Fruit fly (Drosophila melanogaster) whole organism, embryonic: ENCODE measurements around the gene fw.

Source experiments
- Bgb ChIP-seq: fragments of 200-800 bp; sonication (Bioruptor generic); IDR thresholded peaks from 2 replicates; pipeline ENCODE4 v1.3.6; 2022; ENCODE audit warnings: missing biosample characterization, missing genetic modification characterization; ENCODE audit not compliant: partially characterized antibody
- CG10267 ChIP-seq: fragments of 200-800 bp; sonication (Bioruptor generic); optimal IDR thresholded peaks from 2 replicates; lab custom pipeline; 2018; ENCODE audit warnings: missing biosample characterization, mild to moderate bottlenecking, missing genetic modification characterization, moderate library complexity
- CG11696 ChIP-seq: fragments of 200-800 bp; sonication (Bioruptor generic); IDR thresholded peaks from 2 replicates; pipeline ENCODE4 v1.3.6; 2022; ENCODE audit warnings: missing biosample characterization, missing genetic modification characterization
- CG15514 ChIP-seq: fragments of 200-800 bp; sonication (Bioruptor generic); optimal IDR thresholded peaks from 3 replicates; lab custom pipeline; 2017; ENCODE audit warnings: missing biosample characterization, missing genetic modification characterization, mild to moderate bottlenecking, moderate library complexity, missing genetic modification reagents
- CG1602 ChIP-seq: fragments of 200-800 bp; sonication (Bioruptor generic); optimal IDR thresholded peaks from 3 replicates; lab custom pipeline; 2016; ENCODE audit warnings: missing biosample characterization, missing genetic modification characterization
- CG17186 ChIP-seq: fragments of 200-800 bp; sonication (Bioruptor generic); optimal IDR thresholded peaks from 3 replicates; lab custom pipeline; 2017; ENCODE audit warnings: missing biosample characterization, missing genetic modification reagents, missing genetic modification characterization
- CG17612 ChIP-seq: fragments of 200-800 bp; sonication (Bioruptor generic); IDR thresholded peaks from 2 replicates; pipeline ENCODE4 v1.3.6; 2022; ENCODE audit warnings: missing biosample characterization, missing genetic modification characterization
- CG33213 ChIP-seq: fragments of 200-800 bp; sonication (Bioruptor generic); optimal IDR thresholded peaks from 3 replicates; lab custom pipeline; 2016; ENCODE audit warnings: missing biosample characterization, missing genetic modification characterization
- CG3847 ChIP-seq: fragments of 200-800 bp; sonication (Bioruptor generic); IDR thresholded peaks from 2 replicates; pipeline ENCODE4 v1.3.6; 2022; ENCODE audit warnings: missing biosample characterization, missing genetic modification characterization
- CG6175 ChIP-seq: fragments of 200-800 bp; sonication (Bioruptor generic); IDR thresholded peaks from 3 replicates; pipeline ENCODE4 v1.3.6; 2022; ENCODE audit warnings: missing biosample characterization, missing genetic modification characterization
- CG6791 ChIP-seq: fragments of 200-800 bp; sonication (Bioruptor generic); IDR thresholded peaks from 3 replicates; pipeline ENCODE4 v1.3.6; 2022; ENCODE audit warnings: missing biosample characterization, missing genetic modification characterization; ENCODE audit not compliant: partially characterized antibody
- CG7987 ChIP-seq: fragments of 200-800 bp; sonication (Bioruptor generic); optimal IDR thresholded peaks from 2 replicates; lab custom pipeline; 2018; ENCODE audit warnings: missing biosample characterization, mild to moderate bottlenecking, missing genetic modification characterization, moderate library complexity
- CG8290 ChIP-seq, 3 experiments: fragments of 200-800 bp; sonication (Bioruptor generic); optimal IDR thresholded peaks; 2 replicates each; lab custom pipeline; 2016 to 2019; ENCODE audit warnings: missing biosample characterization in 3 of 3, missing genetic modification characterization in 3 of 3, mild to moderate bottlenecking in 2 of 3, moderate library complexity in 1 of 3
- CG8924 ChIP-seq: fragments of 200-800 bp; optimal IDR thresholded peaks from 3 replicates; lab custom pipeline; 2019; ENCODE audit warnings: missing biosample characterization, mild to moderate bottlenecking, missing genetic modification characterization, moderate library complexity
- CTCF ChIP-seq: fragments of 200-800 bp; sonication (Bioruptor generic); optimal IDR thresholded peaks from 2 replicates; lab custom pipeline; 2017; ENCODE audit warnings: missing biosample characterization, mild to moderate bottlenecking, missing genetic modification characterization, moderate library complexity
- Dp ChIP-seq: fragments of 200-800 bp; sonication (Bioruptor generic); optimal IDR thresholded peaks from 2 replicates; lab custom pipeline; 2018; ENCODE audit warnings: missing biosample characterization, mild to moderate bottlenecking, missing genetic modification characterization, moderate library complexity
- ERR ChIP-seq: fragments of 200-800 bp; sonication (Bioruptor generic); optimal IDR thresholded peaks from 2 replicates; lab custom pipeline; 2016; ENCODE audit warnings: missing biosample characterization, missing genetic modification characterization
- Ets65A ChIP-seq: fragments of 200-800 bp; sonication (Bioruptor generic); peaks from one replicate; lab custom pipeline; 2016; ENCODE audit warnings: missing biosample characterization, missing genetic modification characterization
- GATAe ChIP-seq: fragments of 200-800 bp; sonication (Bioruptor generic); conservative IDR thresholded peaks from 2 replicates; pipeline ENCODE4 v1.3.6; 2022; ENCODE audit warnings: missing biosample characterization, missing genetic modification characterization
- H15 ChIP-seq: fragments of 200-800 bp; sonication (Bioruptor generic); IDR thresholded peaks from 3 replicates; pipeline ENCODE4 v1.3.6; 2022; ENCODE audit warnings: missing biosample characterization, missing genetic modification characterization
- HmgD ChIP-seq: fragments of 200-800 bp; sonication (Bioruptor generic); optimal IDR thresholded peaks from 3 replicates; lab custom pipeline; 2016; ENCODE audit warnings: missing biosample characterization, missing genetic modification characterization
- Hr78 ChIP-seq, 2 experiments: fragments of 200-800 bp in 1 of 2; fragments of >200 bp in 1 of 2; sonication (Bioruptor generic) in 1 of 2; optimal IDR thresholded peaks; 2 replicates each; lab custom pipeline; 2017 to 2019; ENCODE audit warnings: missing biosample characterization in 2 of 2, missing genetic modification characterization in 2 of 2, mild to moderate bottlenecking in 1 of 2, moderate library complexity in 1 of 2
- Lhr ChIP-seq: fragments of 200-800 bp; sonication (Bioruptor generic); optimal IDR thresholded peaks from 3 replicates; lab custom pipeline; 2017; ENCODE audit warnings: mild to moderate bottlenecking, missing biosample characterization, missing genetic modification reagents, missing genetic modification characterization
- Meics ChIP-seq: fragments of 200-800 bp; sonication (Bioruptor generic); optimal IDR thresholded peaks from 2 replicates; lab custom pipeline; 2017; ENCODE audit warnings: missing biosample characterization, mild to moderate bottlenecking, missing genetic modification characterization
- NFAT ChIP-seq: fragments of 200-800 bp; sonication (Bioruptor generic); IDR thresholded peaks from 2 replicates; pipeline ENCODE4 v1.3.6; 2022; ENCODE audit warnings: missing biosample characterization, missing genetic modification characterization
- NK7.1 ChIP-seq: fragments of 200-800 bp; sonication (Bioruptor generic); optimal IDR thresholded peaks from 3 replicates; lab custom pipeline; 2016; ENCODE audit warnings: missing biosample characterization, missing genetic modification characterization
- Nf-YC ChIP-seq: fragments of 200-800 bp; optimal IDR thresholded peaks from 3 replicates; lab custom pipeline; 2019; ENCODE audit warnings: missing biosample characterization, mild to moderate bottlenecking, missing genetic modification characterization, moderate library complexity
- Side ChIP-seq: fragments of 200-800 bp; sonication (Bioruptor generic); optimal IDR thresholded peaks from 2 replicates; lab custom pipeline; 2016; ENCODE audit warnings: missing biosample characterization, missing genetic modification characterization
- Spps ChIP-seq: fragments of 200-800 bp; sonication (Bioruptor generic); optimal IDR thresholded peaks from 2 replicates; lab custom pipeline; 2018; ENCODE audit warnings: missing biosample characterization, mild to moderate bottlenecking, missing genetic modification characterization
- Usf ChIP-seq: fragments of 200-800 bp; sonication (Bioruptor generic); optimal IDR thresholded peaks from 2 replicates; lab custom pipeline; 2017; ENCODE audit warnings: missing genotype, missing biosample characterization, missing genetic modification characterization
- abd-A ChIP-seq: fragments of 200-800 bp; sonication (Bioruptor generic); optimal IDR thresholded peaks from 3 replicates; lab custom pipeline; 2019; ENCODE audit warnings: missing biosample characterization, mild to moderate bottlenecking, missing genetic modification characterization, moderate library complexity
- btn ChIP-seq: fragments of 200-800 bp; sonication (Bioruptor generic); optimal IDR thresholded peaks from 2 replicates; lab custom pipeline; 2016; ENCODE audit warnings: missing biosample characterization, missing genetic modification characterization
- crol ChIP-seq: fragments of 200-800 bp; sonication (Bioruptor generic); IDR thresholded peaks from 2 replicates; pipeline ENCODE4 v1.3.6; 2022; ENCODE audit warnings: missing biosample characterization, missing genetic modification characterization
- exex ChIP-seq: fragments of 200-800 bp; sonication (Bioruptor generic); optimal IDR thresholded peaks from 4 replicates; lab custom pipeline; 2018; ENCODE audit warnings: missing biosample characterization, mild to moderate bottlenecking, missing genetic modification characterization, moderate library complexity
- ftz-f1 ChIP-seq: fragments of 200-800 bp; sonication (Bioruptor generic); optimal IDR thresholded peaks from 2 replicates; lab custom pipeline; 2016; ENCODE audit warnings: missing biosample characterization, missing genetic modification characterization
- grau ChIP-seq: fragments of 200-800 bp; optimal IDR thresholded peaks from 3 replicates; lab custom pipeline; 2019; ENCODE audit warnings: missing biosample characterization, mild to moderate bottlenecking, missing genetic modification characterization, moderate library complexity
- nmo ChIP-seq: fragments of 200-800 bp; sonication (Bioruptor generic); optimal IDR thresholded peaks from 2 replicates; lab custom pipeline; 2018; ENCODE audit warnings: missing biosample characterization, mild to moderate bottlenecking, missing genetic modification characterization, moderate library complexity
- nom ChIP-seq: fragments of 200-800 bp; sonication (Bioruptor generic); optimal IDR thresholded peaks from 2 replicates; lab custom pipeline; 2017; ENCODE audit warnings: missing biosample characterization, missing genetic modification characterization, mild to moderate bottlenecking, moderate library complexity, missing genetic modification reagents
- row ChIP-seq: fragments of 200-800 bp; sonication (Bioruptor generic); IDR thresholded peaks from 3 replicates; pipeline ENCODE4 v1.3.6; 2022; ENCODE audit warnings: missing biosample characterization, missing genetic modification characterization
- tll ChIP-seq, 2 experiments: fragments of 200-800 bp in 1 of 2; fragments of >200 bp in 1 of 2; sonication (Bioruptor generic) in 1 of 2; optimal IDR thresholded peaks; 2 replicates each; lab custom pipeline; 2017 to 2019; ENCODE audit warnings: missing biosample characterization in 2 of 2, missing genetic modification characterization in 2 of 2, mild to moderate bottlenecking in 1 of 2, moderate library complexity in 1 of 2
- tna ChIP-seq: fragments of 200-800 bp; sonication (Bioruptor generic); IDR thresholded peaks from 2 replicates; pipeline ENCODE4 v1.3.6; 2022; ENCODE audit warnings: missing biosample characterization, missing genetic modification characterization; ENCODE audit not compliant: partially characterized antibody
- unc-4 ChIP-seq: fragments of 200-800 bp; sonication (Bioruptor generic); IDR thresholded peaks from 2 replicates; pipeline ENCODE4 v1.3.6; 2022; ENCODE audit warnings: missing biosample characterization, missing genetic modification characterization; ENCODE audit not compliant: partially characterized antibody

Gene fw

dm6 chrX:12014800-12015389, 11.2 kb upstream of the fw start (continued):
- TF ChIP-seq Spps (tag; lab: Kevin White, UChicago) (peak; percentile 18), Usf (GFP tag; lab: Kevin White, UChicago) (no peak), CG17612 (GFP tag; lab: Robert Waterston, UW) (no peak), Meics (GFP tag; lab: Kevin White, UChicago) (peak; percentile 19), CG1602 (no peak)

dm6 chrX:12014131-12014530, 10.4 kb upstream of the fw start:
- TF ChIP-seq CG7987 (GFP tag; lab: Kevin White, UChicago) (peak; percentile 20), Side (GFP tag; lab: Kevin White, UChicago) (no peak), NFAT (0 out of 2 replicates have a peak, but pooled peaks have one; percentile 10), crol (GFP tag; lab: Robert Waterston, UW) (peak; percentile 78), Ets65A (GFP tag; lab: Kevin White, UChicago) (peak; percentile 42), GATAe (GFP tag; lab: Robert Waterston, UW) (peak; percentile 78), CG6175 (no peak), NK7.1 (no peak), H15 (no peak)

dm6 chrX:12013098-12013493, 9.4 kb upstream of the fw start:
- peak; percentile 29 for TF ChIP-seq nom (GFP tag; lab: Kevin White, UChicago)
- TF ChIP-seq grau (tag; lab: Kevin White, UChicago), result no peak
- TF ChIP-seq, all 482 proteins: peak for 1

- TF ChIP-seq abd-A (tag; lab: Kevin White, UChicago) (peak; percentile 72), row (GFP tag; lab: Robert Waterston, UW) (peak; percentile 19; the same call in 1 of the 3 replicates), CG6791 (GFP tag; lab: Robert Waterston, UW) (0 out of 3 replicates have a peak, but pooled peaks have one; percentile 22), unc-4 (GFP tag; lab: Robert Waterston, UW) (peak; percentile 46; the same call in 1 of the 2 replicates), nmo (GFP tag; lab: Kevin White, UChicago) (peak; percentile 21), ftz-f1 (GFP tag; lab: Kevin White, UChicago) (peak; percentile 89), ERR (GFP tag; lab: Kevin White, UChicago) (peak; percentile 55), Dp (peak; percentile 97), CG33213 (GFP tag; lab: Kevin White, UChicago) (peak; percentile 13), CG10267 (tag; lab: Kevin White, UChicago) (peak; percentile 57), HmgD (GFP tag; lab: Kevin White, UChicago) (peak; percentile 75), CG8924 (tag; lab: Kevin White, UChicago) (peak; percentile 38), Lhr (GFP tag; lab: Kevin White, UChicago) (peak; percentile 10), exex (tag; lab: Kevin White, UChicago) (peak; percentile 21), CG3847 (GFP tag; lab: Robert Waterston, UW) (peak; percentile 62), Bgb (GFP tag; lab: Robert Waterston, UW) (peak; percentile 41; the same call in 1 of the 2 replicates), CG8290 (GFP tag; optimal IDR thresholded peaks at IDR 0.05; lab: Kevin White, UChicago) (peak; percentile 32), CG8290 (tag; optimal IDR thresholded peaks at IDR 0.05; lab: Kevin White, UChicago) (peak in 1 of 2 experiments; percentile 14), CG15514 (GFP tag; lab: Kevin White, UChicago) (peak; percentile 59), CG17186 (peak; percentile 69), tll (GFP tag; optimal IDR thresholded peaks at IDR 0.05; lab: Kevin White, UChicago) (peak in 1 of 2 experiments; percentile 37), Hr78 (GFP tag; optimal IDR thresholded peaks at IDR 0.05; lab: Kevin White, UChicago) (peak in 1 of 2 experiments; percentile 97), CG11696 (GFP tag; lab: Robert Waterston, UW) (no peak), CTCF (GFP tag; lab: Kevin White, UChicago) (peak; percentile 4), tna (0 out of 2 replicates have a peak, but pooled peaks have one; percentile 25), Nf-YC (peak; percentile 10), btn (GFP tag; lab: Kevin White, UChicago) (no peak)
These were observed 8.7 kb upstream of the fw start, which contains the start of the genes CG1492 and regucalcin for dm6 chrX:12012149-12013097. TSS of gene CG1492 (minus strand) at chrX:12012211. TSS of gene regucalcin (plus strand) at chrX:12012377.
